Worm (Caenorhabditis elegans): Measurements from ENCODE around the gene scvp-1.

The scvp-1 gene

ce11 chrV:10967594-10968273 lies 36.6 kb upstream of the scvp-1 start (continued):
- TF ChIP-seq cey-2 (tag; optimal IDR thresholded peaks at IDR 0.05; ENCODE audit: borderline replicate concordance, insufficient read depth) (no peak), aha-1 (tag) (no peak), lim-7 (GFP tag; IDR thresholded peaks at IDR 0.05) (no peak), T20F7.1 (GFP tag; optimal IDR thresholded peaks at IDR 0.05) (peak; percentile 67), ama-1 (optimal IDR thresholded peaks at IDR 0.05) (no peak), madf-5 (GFP tag; IDR thresholded peaks at IDR 0.05) (0 out of 4 replicates have a peak, but pooled peaks of 1 of the 2 experiments have one; percentile 39), ceh-82 (tag; optimal IDR thresholded peaks at IDR 0.05) (no peak), mdt-29 (GFP tag; IDR thresholded peaks at IDR 0.05) (0 out of 2 replicates have a peak, but pooled peaks have one; percentile 58), daf-16 (GFP tag; optimal IDR thresholded peaks at IDR 0.05) (no peak), daf-16 (tag; optimal IDR thresholded peaks at IDR 0.05) (no peak), F49E8.2 (tag; optimal IDR thresholded peaks at IDR 0.05; ENCODE audit: borderline replicate concordance) (peak; percentile 32), nhr-48 (tag; optimal IDR thresholded peaks at IDR 0.05) (peak; percentile 60), nhr-41 (GFP tag; IDR thresholded peaks at IDR 0.05) (no peak), nhr-76 (tag; optimal IDR thresholded peaks at IDR 0.05) (no peak), Y48G9A.11 (GFP tag; IDR thresholded peaks at IDR 0.05) (0 out of 2 replicates have a peak, but pooled peaks have one; percentile 42), ceh-44 (GFP tag; IDR thresholded peaks at IDR 0.05) (no peak), aly-2 (tag; optimal IDR thresholded peaks at IDR 0.05) (no peak), vab-7 (GFP tag; IDR thresholded peaks at IDR 0.05) (no peak), D1046.2 (GFP tag; IDR thresholded peaks at IDR 0.05) (no peak), nhr-10 (tag; optimal IDR thresholded peaks at IDR 0.05) (no peak), tag-97 (GFP tag; IDR thresholded peaks at IDR 0.05) (no peak), ces-1 (GFP tag; optimal IDR thresholded peaks at IDR 0.05) (no peak), skn-1 (tag; optimal IDR thresholded peaks at IDR 0.05) (no peak), unc-130 (GFP tag; optimal IDR thresholded peaks at IDR 0.05) (no peak), ceh-20 (GFP tag; IDR thresholded peaks at IDR 0.05) (0 out of 2 replicates have a peak, but pooled peaks have one; percentile 14), F37D6.2 (tag; optimal IDR thresholded peaks at IDR 0.05) (no peak), mep-1 (tag; optimal IDR thresholded peaks at IDR 0.05) (no peak), spr-1 (tag; optimal IDR thresholded peaks at IDR 0.05) (no peak), spr-3 (GFP tag; optimal IDR thresholded peaks at IDR 0.05) (no peak), lin-29 (GFP tag; IDR thresholded peaks at IDR 0.05) (no peak), jun-1 (tag; optimal IDR thresholded peaks at IDR 0.05) (no peak), nhr-237 (tag; optimal IDR thresholded peaks at IDR 0.05) (no peak), tra-1 (GFP tag; IDR thresholded peaks at IDR 0.05) (peak; percentile 89), lir-3 (tag; optimal IDR thresholded peaks at IDR 0.05) (no peak), Y75B8A.6 (GFP tag; IDR thresholded peaks at IDR 0.05) (peak; percentile 60; the same call in 1 of the 2 replicates), dve-1 (tag; optimal IDR thresholded peaks at IDR 0.05; ENCODE audit: insufficient read depth) (no peak), nhr-28 (tag; optimal IDR thresholded peaks at IDR 0.05) (no peak), madf-9 (GFP tag; conservative IDR thresholded peaks at IDR 0.05) (no peak), snpc-1.2 (GFP tag; IDR thresholded peaks at IDR 0.05) (no peak), ctbp-1 (GFP tag; IDR thresholded peaks at IDR 0.05) (no peak), mdl-1 (tag; optimal IDR thresholded peaks at IDR 0.05) (no peak), F10B5.3 (tag; optimal IDR thresholded peaks at IDR 0.05) (no peak), saeg-2 (GFP tag; IDR thresholded peaks at IDR 0.05) (0 out of 2 replicates have a peak, but pooled peaks have one; percentile 27), zfp-2 (tag; optimal IDR thresholded peaks at IDR 0.05) (no peak), nhr-25 (tag; optimal IDR thresholded peaks at IDR 0.05; ENCODE audit: borderline replicate concordance, insufficient read depth) (no peak), T26A8.4 (GFP tag; IDR thresholded peaks at IDR 0.05) (peak; percentile 15; the same call in 1 of the 2 replicates), sdz-12 (GFP tag; optimal IDR thresholded peaks at IDR 0.05) (no peak), lin-13 (GFP tag; optimal IDR thresholded peaks at IDR 0.05) (no peak), ceh-62 (tag; optimal IDR thresholded peaks at IDR 0.05) (no peak), lin-15B (tag; optimal IDR thresholded peaks at IDR 0.05) (no peak), rbr-2 (tag; optimal IDR thresholded peaks at IDR 0.05) (no peak)
